Worm (Caenorhabditis elegans): ENCODE measurements around the gene prp-3.

The prp-3 gene

ce11 chrIII:10407198-10407663 is 20.6 kb downstream of the prp-3 start, which contains the start of gene hat-1 (continued):
- TF ChIP-seq ZK337.2 (GFP tag; IDR thresholded peaks at IDR 0.05) (no peak), unc-130 (GFP tag; optimal IDR thresholded peaks at IDR 0.05) (peak; percentile 82), T20F7.1 (GFP tag; optimal IDR thresholded peaks at IDR 0.05) (no peak), nhr-10 (tag; optimal IDR thresholded peaks at IDR 0.05) (no peak), Y48G9A.11 (GFP tag; IDR thresholded peaks at IDR 0.05) (peak; percentile 75), Y75B8A.6 (GFP tag; IDR thresholded peaks at IDR 0.05) (no peak), nhr-102 (tag; optimal IDR thresholded peaks at IDR 0.05) (peak; percentile 94), sdz-12 (GFP tag; optimal IDR thresholded peaks at IDR 0.05) (no peak), mdl-1 (tag; optimal IDR thresholded peaks at IDR 0.05) (peak in 1 of 2 experiments; percentile 83), spr-3 (GFP tag; optimal IDR thresholded peaks at IDR 0.05) (peak; percentile 84), spr-1 (tag; optimal IDR thresholded peaks at IDR 0.05) (peak; percentile 89), arid-1 (GFP tag; conservative IDR thresholded peaks at IDR 0.05) (peak; percentile 94), saeg-2 (GFP tag; IDR thresholded peaks at IDR 0.05) (peak; percentile 93), ceh-32 (tag; optimal IDR thresholded peaks at IDR 0.05; ENCODE audit: poor library complexity) (peak; percentile 37), F10B5.3 (tag; optimal IDR thresholded peaks at IDR 0.05) (peak; percentile 75), nhr-25 (tag; optimal IDR thresholded peaks at IDR 0.05; ENCODE audit: borderline replicate concordance, insufficient read depth) (peak; percentile 89), nhr-48 (tag; optimal IDR thresholded peaks at IDR 0.05) (peak; percentile 86), lin-38 (GFP tag; IDR thresholded peaks at IDR 0.05) (peak; percentile 94), F44E2.7 (GFP tag; IDR thresholded peaks at IDR 0.05) (no peak), dmd-6 (GFP tag; IDR thresholded peaks at IDR 0.05) (peak; percentile 93), lin-29 (GFP tag; IDR thresholded peaks at IDR 0.05) (peak; percentile 88), jun-1 (tag; optimal IDR thresholded peaks at IDR 0.05) (peak; percentile 57), hif-1 (tag; optimal IDR thresholded peaks at IDR 0.05) (peak; percentile 69 to 91), zip-2 (tag; optimal IDR thresholded peaks at IDR 0.05) (peak; percentile 64), rbr-2 (tag; optimal IDR thresholded peaks at IDR 0.05) (peak; percentile 96), attf-4 (tag; optimal IDR thresholded peaks at IDR 0.05) (no peak), unc-62 (GFP tag; optimal IDR thresholded peaks at IDR 0.05 in 1 of 2) (peak in 1 of 2 experiments; percentile 39), unc-62 (tag; optimal IDR thresholded peaks at IDR 0.05) (no peak), zip-11 (GFP tag; IDR thresholded peaks at IDR 0.05) (no peak), D1046.2 (GFP tag; IDR thresholded peaks at IDR 0.05) (peak; percentile 91), hmg-1.1 (GFP tag; IDR thresholded peaks at IDR 0.05) (peak; percentile 94), mxl-3 (GFP tag; optimal IDR thresholded peaks at IDR 0.05) (peak; percentile 87), snpc-4 (tag; optimal IDR thresholded peaks at IDR 0.05) (peak; percentile 18), dpl-1 (GFP tag; optimal IDR thresholded peaks at IDR 0.05) (peak; percentile 95), php-3 (GFP tag; IDR thresholded peaks at IDR 0.05) (peak; percentile 64), F49E8.2 (tag; optimal IDR thresholded peaks at IDR 0.05; ENCODE audit: borderline replicate concordance) (peak; percentile 92), zag-1 (tag; optimal IDR thresholded peaks at IDR 0.05) (no peak), set-16 (GFP tag; IDR thresholded peaks at IDR 0.05) (peak; percentile 87), nhr-41 (GFP tag; IDR thresholded peaks at IDR 0.05) (peak; percentile 73; the same call in 1 of the 2 replicates), tra-1 (GFP tag; IDR thresholded peaks at IDR 0.05) (peak; percentile 88), mdt-29 (GFP tag; IDR thresholded peaks at IDR 0.05) (peak; percentile 88), lsy-2 (tag; optimal IDR thresholded peaks at IDR 0.05) (peak; percentile 66 to 95), ZK546.5 (tag; optimal IDR thresholded peaks at IDR 0.05) (peak in 1 of 2 experiments; percentile 40), egl-27 (tag; optimal IDR thresholded peaks at IDR 0.05) (no peak), madf-9 (GFP tag; conservative IDR thresholded peaks at IDR 0.05) (peak; percentile 77; the same call in 1 of the 2 replicates), daf-8 (GFP tag; IDR thresholded peaks at IDR 0.05) (no peak), madf-5 (GFP tag; IDR thresholded peaks at IDR 0.05) (no peak), ceh-44 (GFP tag; IDR thresholded peaks at IDR 0.05) (peak; percentile 78), daf-16 (GFP tag; optimal IDR thresholded peaks at IDR 0.05) (peak in 1 of 2 experiments; percentile 92), daf-16 (tag; optimal IDR thresholded peaks at IDR 0.05) (peak; percentile 66), lin-15B (tag; optimal IDR thresholded peaks at IDR 0.05) (peak; percentile 75)

Measured in whole organism, L4 larva.